Fruit fly (Drosophila melanogaster) whole organism, embryonic: ENCODE measurements around the gene CG13059.
A peak's percentile ranks its signal among the peaks of the same experiment; 100 is the strongest.

ENCODE experiments used
- Atf6 ChIP-seq: fragments of 200-800 bp; sonication (Bioruptor generic); IDR thresholded peaks from 2 replicates; pipeline ENCODE4 v1.3.6; 2022; ENCODE audit warnings: missing biosample characterization, missing genetic modification characterization
- Blimp-1 ChIP-seq: fragments of 200-800 bp; sonication (Bioruptor generic); optimal IDR thresholded peaks from 3 replicates; lab custom pipeline; 2018; ENCODE audit warnings: missing biosample characterization, missing genetic modification characterization, mild to moderate bottlenecking, moderate library complexity, missing genetic modification reagents
- CG12744 ChIP-seq: fragments of 200-800 bp; sonication (Bioruptor generic); optimal IDR thresholded peaks from 2 replicates; lab custom pipeline; 2016; ENCODE audit warnings: missing biosample characterization, missing genetic modification characterization
- CG13424 ChIP-seq: fragments of 200-800 bp; sonication (Bioruptor generic); optimal IDR thresholded peaks from 2 replicates; lab custom pipeline; 2019; ENCODE audit warnings: missing biosample characterization, mild to moderate bottlenecking, missing genetic modification characterization, moderate library complexity
- CG14014 ChIP-seq: fragments of 200-800 bp; sonication (Bioruptor generic); IDR thresholded peaks from 2 replicates; pipeline ENCODE4 v1.3.6; 2022; ENCODE audit warnings: missing biosample characterization, missing genetic modification characterization
- CG14441 ChIP-seq: fragments of 200-800 bp; sonication (Bioruptor generic); IDR thresholded peaks from 2 replicates; pipeline ENCODE4 v1.3.6; 2022; ENCODE audit warnings: missing biosample characterization, missing genetic modification characterization
- CG15269 ChIP-seq: fragments of 200-800 bp; sonication (Bioruptor generic); optimal IDR thresholded peaks from 2 replicates; lab custom pipeline; 2018; ENCODE audit warnings: missing biosample characterization, mild to moderate bottlenecking, missing genetic modification characterization, moderate library complexity
- CG16815 ChIP-seq: fragments of 200-800 bp; sonication (Bioruptor generic); optimal IDR thresholded peaks from 3 replicates; lab custom pipeline; 2017; ENCODE audit warnings: missing biosample characterization, mild to moderate bottlenecking, missing genetic modification characterization
- CG2678 ChIP-seq: fragments of 200-800 bp; sonication (Bioruptor generic); optimal IDR thresholded peaks from 3 replicates; lab custom pipeline; 2019; ENCODE audit warnings: missing biosample characterization, mild to moderate bottlenecking, missing genetic modification characterization, moderate library complexity
- CG5180 ChIP-seq: fragments of 200-800 bp; sonication (Bioruptor generic); optimal IDR thresholded peaks from 3 replicates; lab custom pipeline; 2017; ENCODE audit warnings: missing biosample characterization, missing genetic modification characterization, mild to moderate bottlenecking, moderate library complexity, missing genetic modification reagents
- CG7839 ChIP-seq: fragments of 200-800 bp; sonication (Bioruptor generic); optimal IDR thresholded peaks from 3 replicates; lab custom pipeline; 2018; ENCODE audit warnings: missing biosample characterization, mild to moderate bottlenecking, missing genetic modification characterization, moderate library complexity
- CG9215 ChIP-seq: fragments of 200-800 bp; sonication (Bioruptor generic); IDR thresholded peaks from 2 replicates; pipeline ENCODE4 v1.3.6; 2022; ENCODE audit warnings: missing biosample characterization, missing genetic modification characterization
- CoRest ChIP-seq: fragments of 200-800 bp; sonication (Bioruptor generic); optimal IDR thresholded peaks from 3 replicates; lab custom pipeline; 2018; ENCODE audit warnings: missing biosample characterization, mild to moderate bottlenecking, missing genetic modification characterization, moderate library complexity
- D ChIP-seq, 2 experiments: fragments of 200-800 bp in 1 of 2; fragments of >200 bp in 1 of 2; sonication (Bioruptor generic) in 1 of 2; optimal IDR thresholded peaks; 2 replicates in 1 of 2; 3 replicates in 1 of 2; lab custom pipeline; 2017; ENCODE audit warnings: mild to moderate bottlenecking in 1 of 2, missing biosample characterization in 1 of 2, missing genetic modification characterization in 1 of 2, missing genetic modification reagents in 1 of 2
- Drgx ChIP-seq: fragments of 200-800 bp; sonication (Bioruptor generic); IDR thresholded peaks from 2 replicates; pipeline ENCODE4 v1.3.6; 2022; ENCODE audit warnings: missing biosample characterization, missing genetic modification characterization
- Eip74EF ChIP-seq, 2 experiments: fragments of 200-800 bp in 1 of 2; fragments of >200 bp in 1 of 2; sonication (Bioruptor generic) in 1 of 2; optimal IDR thresholded peaks; 2 replicates each; lab custom pipeline; 2017 to 2019; ENCODE audit warnings: missing biosample characterization in 2 of 2, missing genetic modification characterization in 2 of 2, mild to moderate bottlenecking in 1 of 2, moderate library complexity in 1 of 2
- H2.0 ChIP-seq: fragments of 200-800 bp; sonication (Bioruptor generic); IDR thresholded peaks from 2 replicates; pipeline ENCODE4 v1.3.6; 2022; ENCODE audit warnings: missing biosample characterization, missing genetic modification characterization
- Hr51 ChIP-seq, 2 experiments: fragments of 200-800 bp; sonication (Bioruptor generic); optimal IDR thresholded peaks; 2 replicates in 1 of 2; 3 replicates in 1 of 2; lab custom pipeline; 2016 to 2018; ENCODE audit warnings: missing biosample characterization in 2 of 2, missing genetic modification characterization in 2 of 2, mild to moderate bottlenecking in 1 of 2, moderate library complexity in 1 of 2
- PHDP ChIP-seq: fragments of 200-800 bp; sonication (Bioruptor generic); optimal IDR thresholded peaks from 3 replicates; lab custom pipeline; 2018; ENCODE audit warnings: missing biosample characterization, mild to moderate bottlenecking, missing genetic modification characterization, moderate library complexity
- Ptx1 ChIP-seq: fragments of 200-800 bp; sonication (Bioruptor generic); IDR thresholded peaks from 2 replicates; pipeline ENCODE4 v1.3.6; 2022; ENCODE audit warnings: missing biosample characterization, missing genetic modification characterization
- Sox100B ChIP-seq: fragments of 200-800 bp; sonication (Bioruptor generic); optimal IDR thresholded peaks from 3 replicates; lab custom pipeline; 2018; ENCODE audit warnings: missing biosample characterization, mild to moderate bottlenecking, missing genetic modification characterization
- ase ChIP-seq: fragments of 200-800 bp; sonication (Bioruptor generic); IDR thresholded peaks from 3 replicates; pipeline ENCODE4 v1.3.6; 2022; ENCODE audit warnings: missing biosample characterization, missing genetic modification characterization
- chm ChIP-seq: fragments of 200-800 bp; sonication (Bioruptor generic); IDR thresholded peaks from 2 replicates; pipeline ENCODE4 v1.3.6; 2022; ENCODE audit warnings: missing biosample characterization, missing genetic modification characterization
- ci ChIP-seq: fragments of 200-800 bp; sonication (Bioruptor generic); IDR thresholded peaks from 3 replicates; pipeline ENCODE4 v1.3.6; 2022; ENCODE audit warnings: missing biosample characterization, missing genetic modification characterization
- danr ChIP-seq: fragments of 200-800 bp; sonication (Bioruptor generic); IDR thresholded peaks from 2 replicates; pipeline ENCODE4 v1.3.6; 2022; ENCODE audit warnings: missing biosample characterization, missing genetic modification characterization
- dm ChIP-seq: fragments of 200-800 bp; sonication (Bioruptor generic); optimal IDR thresholded peaks from 3 replicates; lab custom pipeline; 2016; ENCODE audit warnings: missing biosample characterization, missing genetic modification characterization
- dmrt99B ChIP-seq: fragments of 200-800 bp; sonication (Bioruptor generic); optimal IDR thresholded peaks from 2 replicates; lab custom pipeline; 2018; ENCODE audit warnings: missing biosample characterization, mild to moderate bottlenecking, missing genetic modification characterization, moderate library complexity
- dysf ChIP-seq: fragments of 200-800 bp; sonication (Bioruptor generic); IDR thresholded peaks from 3 replicates; pipeline ENCODE4 v1.3.6; 2022; ENCODE audit warnings: missing biosample characterization, missing genetic modification characterization
- gem ChIP-seq: fragments of 200-800 bp; sonication (Bioruptor generic); optimal IDR thresholded peaks from 2 replicates; lab custom pipeline; 2019; ENCODE audit warnings: missing biosample characterization, mild to moderate bottlenecking, missing genetic modification characterization, moderate library complexity
- grn ChIP-seq: fragments of 200-800 bp; sonication (Bioruptor generic); optimal IDR thresholded peaks from 3 replicates; lab custom pipeline; 2017; ENCODE audit warnings: missing biosample characterization, missing genetic modification characterization
- gsb-n ChIP-seq: fragments of 200-800 bp; sonication (Bioruptor generic); optimal IDR thresholded peaks from 3 replicates; lab custom pipeline; 2018; ENCODE audit warnings: missing biosample characterization, mild to moderate bottlenecking, missing genetic modification characterization
- her ChIP-seq: fragments of 200-800 bp; sonication (Bioruptor generic); optimal IDR thresholded peaks from 2 replicates; lab custom pipeline; 2016; ENCODE audit warnings: missing biosample characterization, missing genetic modification characterization
- hkb ChIP-seq, 2 experiments: fragments of 200-800 bp in 1 of 2; fragments of >200 bp in 1 of 2; sonication (Bioruptor generic) in 1 of 2; IDR thresholded peaks in 1 of 2; optimal IDR thresholded peaks in 1 of 2; 2 replicates each; pipeline versions ENCODE4 v1.3.6 to Lab custom; 2017 to 2022; ENCODE audit warnings: missing biosample characterization in 1 of 2, missing genetic modification characterization in 1 of 2
- nmo ChIP-seq: fragments of 200-800 bp; sonication (Bioruptor generic); optimal IDR thresholded peaks from 2 replicates; lab custom pipeline; 2018; ENCODE audit warnings: missing biosample characterization, mild to moderate bottlenecking, missing genetic modification characterization, moderate library complexity
- pum ChIP-seq: fragments of 200-800 bp; sonication (Bioruptor generic); optimal IDR thresholded peaks from 2 replicates; lab custom pipeline; 2016; ENCODE audit warnings: missing biosample characterization, missing genetic modification characterization
- sc ChIP-seq, 3 experiments: fragments of >200 bp in 2 of 3; fragments of 200-800 bp in 1 of 3; sonication (Bioruptor generic) in 1 of 3; optimal IDR thresholded peaks; 2 replicates in 2 of 3; 3 replicates in 1 of 3; lab custom pipeline; 2017; ENCODE audit warnings: mild to moderate bottlenecking in 1 of 3, missing biosample characterization in 1 of 3, missing genetic modification characterization in 1 of 3, missing genetic modification reagents in 1 of 3
- schlank ChIP-seq: fragments of 200-800 bp; sonication (Bioruptor generic); optimal IDR thresholded peaks from 2 replicates; lab custom pipeline; 2018; ENCODE audit warnings: missing biosample characterization, mild to moderate bottlenecking, missing genetic modification characterization
- sna ChIP-seq: fragments of 200-800 bp; sonication (Bioruptor generic); IDR thresholded peaks from 2 replicates; pipeline ENCODE4 v1.3.6; 2022; ENCODE audit warnings: missing biosample characterization, missing genetic modification characterization; ENCODE audit not compliant: partially characterized antibody
- tap ChIP-seq: fragments of 200-800 bp; optimal IDR thresholded peaks from 3 replicates; lab custom pipeline; 2019; ENCODE audit warnings: missing biosample characterization, mild to moderate bottlenecking, missing genetic modification characterization, moderate library complexity
- trh ChIP-seq: fragments of 200-800 bp; sonication (Bioruptor generic); optimal IDR thresholded peaks from 2 replicates; lab custom pipeline; 2016; ENCODE audit warnings: missing biosample characterization, missing genetic modification characterization
- unpg ChIP-seq: fragments of 200-800 bp; sonication (Bioruptor generic); optimal IDR thresholded peaks from 3 replicates; lab custom pipeline; 2018; ENCODE audit warnings: missing biosample characterization, mild to moderate bottlenecking, missing genetic modification characterization, moderate library complexity

Gene CG13059

DNA sequence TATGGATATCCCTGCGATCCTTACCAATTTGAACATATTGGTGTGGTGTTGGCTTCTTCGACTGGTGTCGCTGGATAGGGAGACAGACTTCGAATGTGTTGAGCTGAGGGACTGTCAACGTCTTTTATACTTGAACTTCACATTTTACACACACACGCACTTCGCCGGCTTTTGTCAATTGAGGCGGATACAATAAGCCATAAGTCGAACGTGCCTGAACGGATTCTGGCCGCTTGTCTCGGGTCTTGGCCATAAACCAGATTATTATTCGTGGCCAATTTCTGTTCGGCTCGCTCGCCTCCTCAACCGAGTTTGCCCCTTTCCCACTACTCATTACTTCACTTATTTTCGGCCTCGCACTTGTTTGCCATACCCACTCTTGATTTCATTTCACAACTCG lies 20.4 kb upstream of the CG13059 start, which contains the start of gene CG13044:
CG13044 (minus strand) TSS at position 101 of the 400 bp plus-strand sequence.
- TF ChIP-seq dm (GFP tag; lab: Kevin White, UChicago): no peak
- peak; percentile 16 for TF ChIP-seq Blimp-1 (GFP tag; lab: Kevin White, UChicago)
- TF ChIP-seq, all 482 proteins: peak for 1

DNA sequence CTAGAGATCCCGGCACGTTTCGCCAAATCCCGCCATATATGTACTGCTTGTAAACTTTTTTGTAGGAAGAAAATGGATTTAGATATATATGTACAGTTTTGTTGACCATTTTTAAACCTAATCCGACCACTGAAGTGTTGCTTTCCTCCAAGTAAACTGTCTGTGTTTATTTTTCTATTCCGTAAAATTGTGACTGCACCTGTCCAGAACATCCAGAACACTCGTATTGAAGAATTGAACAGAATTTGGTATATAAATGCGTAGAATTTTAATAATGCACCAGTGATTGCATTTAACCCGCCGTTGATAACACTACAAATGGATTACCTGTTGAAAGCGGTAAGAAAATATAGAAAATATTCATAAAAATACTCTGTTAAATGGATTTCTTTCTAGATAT lies 19.5 kb upstream of the CG13059 start, which contains the start of gene CG43249:
CG43249 (plus strand) TSS at position 301 of the 400 bp plus-strand sequence.
- no peak for TF ChIP-seq CG9215 (GFP tag; lab: Robert Waterston, UW)

DNA sequence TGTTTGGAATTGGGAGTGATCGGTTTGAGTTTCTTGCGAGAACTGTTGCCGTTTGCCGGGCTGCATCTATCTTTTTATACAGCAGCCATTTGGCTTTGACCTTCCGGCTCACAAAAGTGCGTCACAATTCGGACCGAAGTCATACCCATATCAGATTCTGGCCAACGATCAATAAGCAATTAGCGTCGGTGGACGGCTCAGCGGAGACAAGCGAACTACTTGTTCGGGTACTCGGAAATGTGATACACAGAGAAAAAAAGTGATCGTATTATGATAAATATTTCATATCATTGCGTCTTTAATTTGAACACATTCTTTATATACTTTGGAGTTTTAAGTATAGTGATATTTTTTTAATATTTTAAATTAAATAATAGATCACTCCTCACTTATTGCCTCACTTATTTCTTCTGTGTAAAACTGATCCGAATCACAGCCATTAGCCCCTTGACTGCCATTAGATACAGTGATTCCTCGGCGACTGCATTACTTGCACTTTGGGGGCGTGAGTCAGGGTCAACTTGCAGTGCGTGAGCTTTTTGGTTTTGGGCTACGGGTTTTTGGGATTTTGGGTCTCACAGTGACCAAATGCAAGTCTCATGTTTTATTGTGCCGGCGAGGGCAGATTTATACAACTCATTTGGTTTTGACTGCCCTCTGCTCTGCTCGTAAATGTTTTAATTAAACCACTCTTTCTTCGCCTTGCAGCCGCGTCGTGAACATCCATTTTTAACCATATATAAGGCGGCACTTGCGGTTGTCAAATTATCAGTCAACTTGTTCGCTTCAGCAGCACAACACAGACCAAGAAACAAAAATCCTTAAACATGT lies 17.4 kb upstream of the CG13059 start, which contains the start of the genes CG13043 and CG13063:
CG13043 (minus strand) TSS at position 51 of the 831 bp plus-strand sequence.
CG13063 (plus strand) TSS at position 781 of the 831 bp plus-strand sequence.
- TF ChIP-seq her (GFP tag; lab: Kevin White, UChicago): no peak
- peak; percentile 2 for TF ChIP-seq dmrt99B (tag; lab: Kevin White, UChicago)
- TF ChIP-seq grn (GFP tag; lab: Kevin White, UChicago): no peak
- TF ChIP-seq Atf6: peak; percentile 15; the same call in 1 of the 2 replicates
- peak; percentile 7 for TF ChIP-seq CoRest (tag; lab: Kevin White, UChicago)
- TF ChIP-seq Blimp-1 (GFP tag; lab: Kevin White, UChicago): peak; percentile 27
- TF ChIP-seq CG5180: no peak
- no peak for TF ChIP-seq trh (GFP tag; lab: Kevin White, UChicago)
- TF ChIP-seq CG9215 (GFP tag; lab: Robert Waterston, UW): no peak
- TF ChIP-seq gem: peak; percentile 59
- TF ChIP-seq CG7839 (tag; lab: Kevin White, UChicago): peak; percentile 26
- TF ChIP-seq danr (GFP tag; lab: Robert Waterston, UW): no peak
- TF ChIP-seq pum (GFP tag; lab: Kevin White, UChicago): no peak
- 0 out of 2 replicates have a peak, but pooled peaks have one; percentile 17 for TF ChIP-seq H2.0 (GFP tag; lab: Robert Waterston, UW)
- peak; percentile 34 for TF ChIP-seq CG13424
- peak in 1 of 2 experiments; percentile 5 for TF ChIP-seq Eip74EF (GFP tag; optimal IDR thresholded peaks at IDR 0.05; lab: Kevin White, UChicago)
- TF ChIP-seq ci (GFP tag; lab: Robert Waterston, UW): 0 out of 3 replicates have a peak, but pooled peaks have one; percentile 32
- no peak for TF ChIP-seq chm (GFP tag; lab: Robert Waterston, UW)
- TF ChIP-seq CG16815 (GFP tag; lab: Kevin White, UChicago): no peak
- TF ChIP-seq hkb (optimal IDR thresholded peaks at IDR 0.05; lab: Kevin White, UChicago): no peak
- 0 out of 2 replicates have a peak, but pooled peaks have one; percentile 25 for TF ChIP-seq hkb (GFP tag; IDR thresholded peaks at IDR 0.05; lab: Robert Waterston, UW)
- TF ChIP-seq CG14014 (GFP tag; lab: Robert Waterston, UW): no peak
- TF ChIP-seq D (optimal IDR thresholded peaks at IDR 0.05; lab: Kevin White, UChicago): no peak
- no peak for TF ChIP-seq D (GFP tag; optimal IDR thresholded peaks at IDR 0.05; lab: Kevin White, UChicago)
- TF ChIP-seq PHDP (tag; lab: Kevin White, UChicago): peak; percentile 3
- TF ChIP-seq unpg (GFP tag; lab: Kevin White, UChicago): peak; percentile 42
- TF ChIP-seq gsb-n (tag; lab: Kevin White, UChicago): peak; percentile 58
- TF ChIP-seq sna (GFP tag; lab: Robert Waterston, UW): no peak
- peak; percentile 35; the same call in 1 of the 2 replicates for TF ChIP-seq Ptx1 (GFP tag; lab: Robert Waterston, UW)
- peak; percentile 32 for TF ChIP-seq Sox100B
- 0 out of 2 replicates have a peak, but pooled peaks have one; percentile 27 for TF ChIP-seq CG14441 (GFP tag; lab: Robert Waterston, UW)
- TF ChIP-seq schlank (tag; lab: Kevin White, UChicago): no peak
- peak in 1 of 2 experiments; percentile 37 for TF ChIP-seq Hr51 (GFP tag; optimal IDR thresholded peaks at IDR 0.05; lab: Kevin White, UChicago)
- peak; percentile 42 for TF ChIP-seq CG2678 (tag; lab: Kevin White, UChicago)
- TF ChIP-seq sc (optimal IDR thresholded peaks at IDR 0.05; lab: Kevin White, UChicago): no peak
- TF ChIP-seq sc (GFP tag; optimal IDR thresholded peaks at IDR 0.05; lab: Kevin White, UChicago): no peak
- no peak for TF ChIP-seq ase (GFP tag; lab: Robert Waterston, UW)
- no peak for TF ChIP-seq CG12744
- TF ChIP-seq tap (tag; lab: Kevin White, UChicago): peak; percentile 22
- no peak for TF ChIP-seq Drgx (GFP tag; lab: Robert Waterston, UW)
- peak; percentile 41 for TF ChIP-seq CG15269 (tag; lab: Kevin White, UChicago)
- TF ChIP-seq dysf: 0 out of 3 replicates have a peak, but pooled peaks have one; percentile 31
- TF ChIP-seq nmo (GFP tag; lab: Kevin White, UChicago): peak; percentile 10
